Worm (Caenorhabditis elegans) whole organism, midembryonic: ENCODE measurements around the gene D1022.9.

Source experiments
- T22C8.4 ChIP-seq: fragments of 200-800 bp; sonication (Bioruptor generic); IDR thresholded peaks from 2 replicates; pipeline ENCODE4 v1.3.6; 2022; ENCODE audit warnings: missing genetic modification characterization, missing compliant biosample characterization
- cog-1 ChIP-seq: sonication (generic microtip); optimal IDR thresholded peaks from 2 replicates; lab custom pipeline; 2016; ENCODE audit warnings: missing genetic modification characterization, missing compliant biosample characterization
- med-1 ChIP-seq: sonication (generic microtip); optimal IDR thresholded peaks from 2 replicates; lab custom pipeline; 2017; ENCODE audit warnings: missing genetic modification characterization, mild to moderate bottlenecking, missing compliant biosample characterization, antibody characterized with exemption, missing genetic modification reagents; ENCODE audit not compliant: insufficient read depth
- ref-1 ChIP-seq: fragments of 200-800 bp; sonication (Bioruptor generic); conservative IDR thresholded peaks from 2 replicates; pipeline ENCODE4 v1.3.6; 2022; ENCODE audit warnings: missing genetic modification reagents, missing genetic modification characterization, missing compliant biosample characterization
- ztf-23 ChIP-seq: fragments of 200-800 bp; sonication (Bioruptor generic); IDR thresholded peaks from 2 replicates; pipeline ENCODE4 v1.3.6; 2022; ENCODE audit warnings: missing genetic modification reagents, missing genetic modification characterization, missing compliant biosample characterization
- ztf-29 ChIP-seq: fragments of 200-800 bp; sonication (Bioruptor generic); IDR thresholded peaks from 2 replicates; pipeline ENCODE4 v1.3.6; 2022; ENCODE audit warnings: missing genetic modification reagents, missing genetic modification characterization, missing compliant biosample characterization

DNA sequence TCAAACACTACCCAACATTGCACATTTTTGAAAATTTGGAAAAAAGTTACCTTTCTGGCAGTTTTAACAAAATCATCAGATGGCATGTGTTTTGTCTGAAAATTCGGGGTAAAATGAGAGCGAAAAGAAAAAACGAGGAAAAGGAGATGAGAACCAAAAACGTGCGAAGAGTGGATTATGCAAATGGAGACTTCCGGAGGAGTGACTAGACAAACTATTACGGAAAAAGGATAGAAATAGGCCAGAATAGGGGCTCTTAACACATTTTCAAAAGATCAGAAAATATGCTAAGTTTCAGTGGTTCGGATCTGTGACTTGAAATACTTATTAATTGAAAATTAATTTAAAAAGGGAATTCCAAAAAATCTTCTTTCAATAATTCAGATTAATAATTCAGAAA, 9.9 kb upstream of the D1022.9 start, which contains the start of gene srab-14:
- TF ChIP-seq T22C8.4 (GFP tag; lab: Robert Waterston, UW): no peak
- TF ChIP-seq ref-1 (GFP tag; lab: Robert Waterston, UW): no peak
- TF ChIP-seq ztf-23: no peak
- no peak for TF ChIP-seq cog-1 (tag; lab: Kevin White, UChicago)
- TF ChIP-seq ztf-29: no peak
- TF ChIP-seq med-1: no peak
